Worm (Caenorhabditis elegans) whole organism, midembryonic: ENCODE results near the gene T07H8.11.

Experiments used
- T22C8.4 ChIP-seq: fragments of 200-800 bp; sonication (Bioruptor generic); IDR thresholded peaks from 2 replicates; pipeline ENCODE4 v1.3.6; 2022; ENCODE audit warnings: missing genetic modification characterization, missing compliant biosample characterization
- cog-1 ChIP-seq: sonication (generic microtip); optimal IDR thresholded peaks from 2 replicates; lab custom pipeline; 2016; ENCODE audit warnings: missing genetic modification characterization, missing compliant biosample characterization
- flt-1 ChIP-seq: fragments of 200-800 bp; sonication (Bioruptor generic); IDR thresholded peaks from 2 replicates; pipeline ENCODE4 v1.3.6; 2022; ENCODE audit warnings: missing genetic modification characterization, missing compliant biosample characterization
- klf-2 ChIP-seq: fragments of 200-800 bp; sonication (Bioruptor generic); conservative IDR thresholded peaks from 2 replicates; pipeline ENCODE4 v1.3.6; 2022; ENCODE audit warnings: missing genetic modification reagents, missing genetic modification characterization, missing compliant biosample characterization
- med-1 ChIP-seq: sonication (generic microtip); optimal IDR thresholded peaks from 2 replicates; lab custom pipeline; 2017; ENCODE audit warnings: missing genetic modification characterization, mild to moderate bottlenecking, missing compliant biosample characterization, antibody characterized with exemption, missing genetic modification reagents; ENCODE audit not compliant: insufficient read depth
- ref-1 ChIP-seq: fragments of 200-800 bp; sonication (Bioruptor generic); conservative IDR thresholded peaks from 2 replicates; pipeline ENCODE4 v1.3.6; 2022; ENCODE audit warnings: missing genetic modification reagents, missing genetic modification characterization, missing compliant biosample characterization
- ztf-23 ChIP-seq: fragments of 200-800 bp; sonication (Bioruptor generic); IDR thresholded peaks from 2 replicates; pipeline ENCODE4 v1.3.6; 2022; ENCODE audit warnings: missing genetic modification reagents, missing genetic modification characterization, missing compliant biosample characterization
- ztf-29 ChIP-seq: fragments of 200-800 bp; sonication (Bioruptor generic); IDR thresholded peaks from 2 replicates; pipeline ENCODE4 v1.3.6; 2022; ENCODE audit warnings: missing genetic modification reagents, missing genetic modification characterization, missing compliant biosample characterization

ce11 chrV:6917280-6917679, 33.9 kb downstream of the T07H8.11 start:
- TF ChIP-seq ref-1 (GFP tag; lab: Robert Waterston, UW) (no peak), med-1 (GFP tag; lab: Kevin White, UChicago) (no peak), cog-1 (tag; lab: Kevin White, UChicago) (no peak), ztf-29 (GFP tag; lab: Robert Waterston, UW) (no peak), flt-1 (GFP tag; lab: Robert Waterston, UW) (no peak), ztf-23 (GFP tag; lab: Robert Waterston, UW) (no peak), klf-2 (GFP tag; lab: Robert Waterston, UW) (no peak), T22C8.4 (no peak)
